Worm (Caenorhabditis elegans) whole organism, L2 larva: ENCODE results near the gene F36H1.3.

Experiments used
- ama-1 ChIP-seq: fragments of 150-350 bp; optimal IDR thresholded peaks from 2 replicates; lab custom pipeline; 2018; ENCODE audit warnings: inconsistent platforms
- blmp-1 ChIP-seq: sonication (generic microtip); optimal IDR thresholded peaks from 2 replicates; lab custom pipeline; 2017; ENCODE audit warnings: missing genetic modification characterization, mild to moderate bottlenecking, missing compliant biosample characterization, antibody characterized with exemption, moderate library complexity; ENCODE audit not compliant: insufficient read depth
- dmd-4 ChIP-seq: sonication (generic microtip); optimal IDR thresholded peaks from 2 replicates; lab custom pipeline; 2017; ENCODE audit warnings: missing biosample characterization, missing genetic modification characterization
- elt-3 ChIP-seq: sonication (generic microtip); optimal IDR thresholded peaks from 2 replicates; lab custom pipeline; 2017; ENCODE audit warnings: missing biosample characterization, missing genetic modification characterization
- lin-11 ChIP-seq: fragments of 150-350 bp; sonication (generic microtip); optimal IDR thresholded peaks from 2 replicates; lab custom pipeline; 2014; ENCODE audit warnings: missing biosample characterization, missing genetic modification characterization, inconsistent platforms, mixed read lengths
- mbf-1 ChIP-seq: sonication (generic microtip); optimal IDR thresholded peaks from 2 replicates; lab custom pipeline; 2017; ENCODE audit warnings: missing biosample characterization, missing genetic modification characterization
- nhr-21 ChIP-seq: fragments of 150-350 bp; optimal IDR thresholded peaks from 2 replicates; lab custom pipeline; 2014; ENCODE audit warnings: missing biosample characterization, missing genetic modification characterization
- nhr-237 ChIP-seq: fragments of 150-350 bp; optimal IDR thresholded peaks from 2 replicates; lab custom pipeline; 2014; ENCODE audit warnings: missing biosample characterization, missing genetic modification characterization
- unc-39 ChIP-seq: fragments of 150-350 bp; optimal IDR thresholded peaks from 2 replicates; lab custom pipeline; 2014; ENCODE audit warnings: missing biosample characterization, missing genetic modification characterization
- unc-62 ChIP-seq: fragments of 150-350 bp; optimal IDR thresholded peaks from 2 replicates; lab custom pipeline; 2014; ENCODE audit warnings: missing biosample characterization, missing genetic modification reagents, missing genetic modification characterization

DNA sequence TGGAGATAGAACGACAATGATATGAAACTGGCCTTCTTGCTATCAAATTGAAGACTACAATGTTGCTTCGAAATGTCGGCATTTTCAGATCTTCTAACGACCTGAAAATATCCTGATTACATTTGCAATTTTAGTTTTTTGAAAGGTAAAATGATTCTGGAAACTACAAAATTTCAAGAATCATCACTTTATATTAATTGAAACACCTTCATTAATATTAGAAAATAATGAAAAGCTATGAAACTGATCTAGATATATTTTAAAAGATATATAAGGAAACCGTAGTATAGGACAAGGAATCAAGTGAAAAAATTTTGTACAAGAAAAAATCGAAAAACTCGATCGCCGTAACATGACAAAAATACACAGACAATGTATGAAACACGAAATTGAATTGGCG, 38.0 kb upstream of the F36H1.3 start, which contains the start of gene ndx-9:
- TF ChIP-seq elt-3 (tag; lab: Kevin White, UChicago) (no peak), unc-62 (GFP tag; lab: Kevin White, UChicago) (no peak), mbf-1 (tag; lab: Kevin White, UChicago) (no peak), lin-11 (tag; lab: Kevin White, UChicago) (no peak), blmp-1 (tag; lab: Kevin White, UChicago) (no peak), ama-1 (lab: Kevin White, UChicago) (no peak), nhr-237 (tag; lab: Kevin White, UChicago) (no peak), dmd-4 (tag; lab: Kevin White, UChicago) (no peak), nhr-21 (tag; lab: Kevin White, UChicago) (no peak), unc-39 (tag; lab: Kevin White, UChicago) (no peak)
